Fruit fly (Drosophila melanogaster): Measurements from ENCODE around the gene obst-E.

DNA sequence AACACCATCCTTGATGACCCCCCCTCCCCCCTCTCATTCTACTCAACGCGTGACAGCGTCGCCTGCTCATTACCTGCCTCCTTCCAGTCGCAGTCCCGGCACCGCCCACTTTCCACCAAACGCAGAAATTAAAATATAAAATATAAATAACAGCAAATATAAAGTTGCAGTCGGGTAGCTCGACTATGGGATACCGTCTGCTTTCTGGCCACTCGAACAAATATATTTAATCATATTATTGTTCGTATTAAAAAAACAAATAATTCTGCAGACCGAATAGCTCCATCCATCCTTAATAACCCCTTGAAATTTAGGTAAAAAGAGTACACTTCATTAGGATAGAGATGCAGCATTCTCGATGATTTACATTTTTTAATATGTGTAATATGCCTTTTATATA lies 17.8 kb downstream of the obst-E start:
- TF ChIP-seq CG10348 (GFP tag; IDR thresholded peaks at IDR 0.05) (no peak), Snoo (tag; optimal IDR thresholded peaks at IDR 0.05) (no peak), Ets98B (GFP tag; IDR thresholded peaks at IDR 0.05) (no peak), Pif1A (GFP tag; optimal IDR thresholded peaks at IDR 0.05) (no peak), CG13204 (GFP tag; optimal IDR thresholded peaks at IDR 0.05) (no peak), CG8301 (tag; optimal IDR thresholded peaks at IDR 0.05) (no peak), CG4496 (GFP tag; IDR thresholded peaks at IDR 0.05) (no peak), fd96Ca (GFP tag; IDR thresholded peaks at IDR 0.05) (no peak), CG34367 (tag; optimal IDR thresholded peaks at IDR 0.05) (no peak)
